ENCODE assay signal across 1 fruit fly cellular context in the genomic region with DNA sequence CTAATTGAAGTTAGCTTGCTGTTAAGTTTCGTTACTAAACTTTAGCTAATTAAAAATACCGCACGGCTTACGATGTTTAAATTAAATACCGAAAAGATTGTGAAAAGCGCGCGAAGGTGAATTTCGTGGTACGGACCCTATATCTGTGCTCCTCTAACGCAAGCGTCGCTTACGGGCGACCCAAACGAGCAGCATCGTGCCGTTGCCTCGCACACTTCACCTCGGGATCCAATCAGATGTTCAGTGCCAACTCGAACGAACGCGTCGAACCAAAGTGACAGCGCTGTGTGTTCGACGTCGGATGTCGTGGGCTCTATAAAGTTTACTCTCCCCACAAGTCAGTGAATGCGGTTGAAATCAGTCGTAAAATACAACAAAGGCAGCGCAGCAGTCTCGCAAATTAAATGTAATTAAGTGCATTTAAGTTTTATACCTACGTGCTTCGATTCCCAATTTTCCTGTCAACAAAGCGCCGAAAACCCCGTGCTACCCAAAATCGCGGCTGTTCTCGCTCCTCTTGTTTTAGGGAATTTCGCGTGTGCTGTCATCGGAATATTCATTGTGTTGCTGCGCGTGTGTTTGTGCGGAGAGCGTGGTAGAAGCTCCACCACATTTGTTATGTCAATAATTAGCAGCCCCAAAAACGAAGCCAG.
TF ChIP-seq lines count a peak whose summit lies in the region.

No protein-coding gene starts in this region.

TF ChIP-seq in whole organism, embryonic, 481 proteins besides CTCF, POLR2A, EP300 and RAD21 (continued from another document):
- TF ChIP-seq Drgx (GFP tag; IDR thresholded peaks at IDR 0.05; lab: Robert Waterston, UW) (no peak), salm (tag; optimal IDR thresholded peaks at IDR 0.05; lab: Kevin White, UChicago) (peak; percentile 17), Ada2b (GFP tag; IDR thresholded peaks at IDR 0.05; lab: Robert Waterston, UW) (0 out of 2 replicates have a peak, but pooled peaks have one; percentile 29), NfI (GFP tag; optimal IDR thresholded peaks at IDR 0.05; lab: Kevin White, UChicago) (no peak), Doc2 (GFP tag; IDR thresholded peaks at IDR 0.05; lab: Robert Waterston, UW) (no peak), lbe (GFP tag; optimal IDR thresholded peaks at IDR 0.05; lab: Kevin White, UChicago) (peak; percentile 28), BEAF-32 (GFP tag; optimal IDR thresholded peaks at IDR 0.05; lab: Kevin White, UChicago) (peak; percentile 38), CG11560 (tag; IDR thresholded peaks at IDR 0.05; lab: Robert Waterston, UW) (no peak), ci (GFP tag; IDR thresholded peaks at IDR 0.05; lab: Robert Waterston, UW) (peak; percentile 64; the same call in 1 of the 3 replicates), Doc3 (GFP tag; IDR thresholded peaks at IDR 0.05; lab: Robert Waterston, UW; ENCODE audit: partially characterized antibody) (0 out of 3 replicates have a peak, but pooled peaks have one; percentile 9), Dp (GFP tag; optimal IDR thresholded peaks at IDR 0.05; lab: Kevin White, UChicago) (peak; percentile 80), CkIIα-i1 (GFP tag; IDR thresholded peaks at IDR 0.05; lab: Robert Waterston, UW) (no peak), vvl (GFP tag; IDR thresholded peaks at IDR 0.05; lab: Robert Waterston, UW) (peak; percentile 57; the same call in 1 of the 2 replicates), CrebB (tag; optimal IDR thresholded peaks at IDR 0.05; lab: Kevin White, UChicago) (peak; percentile 39), CG9437 (GFP tag; optimal IDR thresholded peaks at IDR 0.05; lab: Kevin White, UChicago) (peak; percentile 23), ara (GFP tag; IDR thresholded peaks at IDR 0.05; lab: Robert Waterston, UW) (peak; percentile 60; the same call in 1 of the 2 replicates), BtbVII (GFP tag; optimal IDR thresholded peaks at IDR 0.05; lab: Kevin White, UChicago) (no peak), CG1832 (GFP tag; optimal IDR thresholded peaks at IDR 0.05; lab: Kevin White, UChicago) (peak; percentile 93), B-H2 (GFP tag; optimal IDR thresholded peaks at IDR 0.05; lab: Kevin White, UChicago) (peak; percentile 6), Lhr (GFP tag; optimal IDR thresholded peaks at IDR 0.05; lab: Kevin White, UChicago) (peak; percentile 69), sna (GFP tag; IDR thresholded peaks at IDR 0.05; lab: Robert Waterston, UW; ENCODE audit: partially characterized antibody) (0 out of 2 replicates have a peak, but pooled peaks have one; percentile 19), Max (GFP tag; optimal IDR thresholded peaks at IDR 0.05; lab: Kevin White, UChicago) (peak; percentile 24), sd (tag; optimal IDR thresholded peaks at IDR 0.05; lab: Kevin White, UChicago) (peak; percentile 70), gfzf (GFP tag; optimal IDR thresholded peaks at IDR 0.05; lab: Kevin White, UChicago) (peak; percentile 34), CG14667 (GFP tag; IDR thresholded peaks at IDR 0.05; lab: Robert Waterston, UW) (no peak), Nf-YC (tag; optimal IDR thresholded peaks at IDR 0.05; lab: Kevin White, UChicago) (peak; percentile 58), mirr (GFP tag; optimal IDR thresholded peaks at IDR 0.05; lab: Kevin White, UChicago) (peak; percentile 48), row (GFP tag; IDR thresholded peaks at IDR 0.05; lab: Robert Waterston, UW) (peak; percentile 54), CG8388 (GFP tag; optimal IDR thresholded peaks at IDR 0.05; lab: Kevin White, UChicago) (no peak), HLHmδ (GFP tag; optimal IDR thresholded peaks at IDR 0.05; lab: Kevin White, UChicago) (no peak), sens (GFP tag; lab: Kevin White, UChicago) (peak; percentile 44), run (tag; optimal IDR thresholded peaks at IDR 0.05; lab: Kevin White, UChicago) (peak; percentile 25), E2f2 (GFP tag; IDR thresholded peaks at IDR 0.05; lab: Robert Waterston, UW) (peak; percentile 85), nau (GFP tag; optimal IDR thresholded peaks at IDR 0.05; lab: Kevin White, UChicago) (peak; percentile 42), Bgb (GFP tag; IDR thresholded peaks at IDR 0.05; lab: Robert Waterston, UW; ENCODE audit: partially characterized antibody) (peak; percentile 50; the same call in 1 of the 2 replicates), MESR4 (GFP tag; optimal IDR thresholded peaks at IDR 0.05; lab: Kevin White, UChicago) (peak; percentile 12)
